Worm (Caenorhabditis elegans) whole organism, early embryonic: Measurements from ENCODE around the gene wrb-1.

ENCODE experiments used
- B0310.2 ChIP-seq: sonication (generic microtip); optimal IDR thresholded peaks from 2 replicates; lab custom pipeline; 2016; ENCODE audit warnings: mild to moderate bottlenecking, missing genetic modification characterization, missing compliant biosample characterization
- ama-1 ChIP-seq: fragments of 150-350 bp; optimal IDR thresholded peaks from 2 replicates; lab custom pipeline; 2014
- flt-1 ChIP-seq: fragments of 200-800 bp; sonication (Bioruptor generic); IDR thresholded peaks from 2 replicates; pipeline ENCODE4 v1.3.6; 2022; ENCODE audit warnings: missing genetic modification characterization, missing compliant biosample characterization
- sea-1 ChIP-seq: fragments of 200-800 bp; sonication (Bioruptor generic); conservative IDR thresholded peaks from 2 replicates; pipeline ENCODE4 v1.3.6; 2022; ENCODE audit warnings: missing genetic modification characterization, missing compliant biosample characterization

DNA sequence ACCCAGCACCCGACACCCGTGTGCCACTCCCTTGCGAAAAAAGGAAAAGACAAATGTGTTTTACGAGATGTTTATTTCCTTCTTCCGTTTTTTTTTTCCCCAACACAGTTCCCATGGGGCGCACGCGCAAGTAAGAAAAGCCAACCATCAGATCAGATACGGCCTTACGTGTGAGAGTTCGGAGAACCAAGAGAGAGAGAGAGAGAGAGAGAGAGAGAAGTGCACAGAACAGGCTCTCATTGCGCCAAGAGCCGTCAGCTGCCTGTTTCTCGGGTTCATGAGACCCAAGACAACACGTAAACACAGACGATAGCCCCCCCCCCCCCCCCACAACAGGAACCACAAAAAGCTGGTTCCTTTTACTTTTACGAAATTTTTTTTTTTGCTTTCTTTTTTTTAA is 44.0 kb upstream of the wrb-1 start:
- no peak for TF ChIP-seq ama-1 (lab: Kevin White, UChicago)
- TF ChIP-seq B0310.2 (tag; lab: Kevin White, UChicago): no peak
- no peak for TF ChIP-seq sea-1 (GFP tag; lab: Robert Waterston, UW)
- no peak for TF ChIP-seq flt-1 (GFP tag; lab: Robert Waterston, UW)
